Fruit fly (Drosophila melanogaster) whole organism, embryonic: Measurements from ENCODE around the gene CG11980.

ENCODE experiments used
- Adf1 ChIP-seq: fragments of 200-800 bp; sonication (Bioruptor generic); IDR thresholded peaks from 2 replicates; pipeline ENCODE4 v1.3.6; 2022; ENCODE audit warnings: missing biosample characterization, missing genetic modification characterization
- Atf6 ChIP-seq: fragments of 200-800 bp; sonication (Bioruptor generic); IDR thresholded peaks from 2 replicates; pipeline ENCODE4 v1.3.6; 2022; ENCODE audit warnings: missing biosample characterization, missing genetic modification characterization
- CG10565 ChIP-seq: fragments of 200-800 bp; sonication (Bioruptor generic); optimal IDR thresholded peaks from 3 replicates; lab custom pipeline; 2016; ENCODE audit warnings: missing biosample characterization, mild to moderate bottlenecking, missing genetic modification characterization
- CG11456 ChIP-seq: fragments of 200-800 bp; sonication (Bioruptor generic); IDR thresholded peaks from 3 replicates; pipeline ENCODE4 v1.3.6; 2022; ENCODE audit warnings: missing biosample characterization, missing genetic modification characterization
- CG11504 ChIP-seq: fragments of 200-800 bp; sonication (Bioruptor generic); optimal IDR thresholded peaks from 3 replicates; lab custom pipeline; 2019; ENCODE audit warnings: missing biosample characterization, mild to moderate bottlenecking, missing genetic modification characterization, moderate library complexity
- CG12391 ChIP-seq: fragments of 200-800 bp; sonication (Bioruptor generic); optimal IDR thresholded peaks from 3 replicates; lab custom pipeline; 2018; ENCODE audit warnings: missing biosample characterization, mild to moderate bottlenecking, missing genetic modification characterization, moderate library complexity
- CG13775 ChIP-seq: fragments of 200-800 bp; sonication (Bioruptor generic); optimal IDR thresholded peaks from 3 replicates; lab custom pipeline; 2017; ENCODE audit warnings: missing biosample characterization, mild to moderate bottlenecking, missing genetic modification characterization
- CG1602 ChIP-seq: fragments of 200-800 bp; sonication (Bioruptor generic); optimal IDR thresholded peaks from 3 replicates; lab custom pipeline; 2016; ENCODE audit warnings: missing biosample characterization, missing genetic modification characterization
- CG17385 ChIP-seq: fragments of 200-800 bp; sonication (Bioruptor generic); optimal IDR thresholded peaks from 3 replicates; lab custom pipeline; 2018; ENCODE audit warnings: missing biosample characterization, mild to moderate bottlenecking, missing genetic modification characterization
- CG17912 ChIP-seq: fragments of 200-800 bp; sonication (Bioruptor generic); optimal IDR thresholded peaks from 2 replicates; lab custom pipeline; 2018; ENCODE audit warnings: missing biosample characterization, mild to moderate bottlenecking, missing genetic modification characterization
- CG1832 ChIP-seq: fragments of 200-800 bp; sonication (Bioruptor generic); optimal IDR thresholded peaks from 2 replicates; lab custom pipeline; 2017; ENCODE audit warnings: missing biosample characterization, mild to moderate bottlenecking, missing genetic modification characterization, inconsistent platforms
- CG18599 ChIP-seq: fragments of 200-800 bp; sonication (Bioruptor generic); optimal IDR thresholded peaks from 3 replicates; lab custom pipeline; 2017; ENCODE audit warnings: missing biosample characterization, missing genetic modification characterization, mild to moderate bottlenecking, moderate library complexity, missing genetic modification reagents
- CG3838 ChIP-seq: fragments of 200-800 bp; sonication (Bioruptor generic); optimal IDR thresholded peaks from 3 replicates; lab custom pipeline; 2016; ENCODE audit warnings: missing biosample characterization, missing genetic modification characterization
- CG4707 ChIP-seq: fragments of 200-800 bp; sonication (Bioruptor generic); optimal IDR thresholded peaks from 2 replicates; lab custom pipeline; 2018; ENCODE audit warnings: missing biosample characterization, mild to moderate bottlenecking, missing genetic modification characterization, moderate library complexity
- CG5180 ChIP-seq: fragments of 200-800 bp; sonication (Bioruptor generic); optimal IDR thresholded peaks from 3 replicates; lab custom pipeline; 2017; ENCODE audit warnings: missing biosample characterization, missing genetic modification characterization, mild to moderate bottlenecking, moderate library complexity, missing genetic modification reagents
- CG6175 ChIP-seq: fragments of 200-800 bp; sonication (Bioruptor generic); IDR thresholded peaks from 3 replicates; pipeline ENCODE4 v1.3.6; 2022; ENCODE audit warnings: missing biosample characterization, missing genetic modification characterization
- CG8388 ChIP-seq: fragments of 200-800 bp; sonication (Bioruptor generic); optimal IDR thresholded peaks from 2 replicates; lab custom pipeline; 2019; ENCODE audit warnings: missing biosample characterization, mild to moderate bottlenecking, missing genetic modification characterization, moderate library complexity
- Drgx ChIP-seq: fragments of 200-800 bp; sonication (Bioruptor generic); IDR thresholded peaks from 2 replicates; pipeline ENCODE4 v1.3.6; 2022; ENCODE audit warnings: missing biosample characterization, missing genetic modification characterization
- Ets65A ChIP-seq: fragments of 200-800 bp; sonication (Bioruptor generic); peaks from one replicate; lab custom pipeline; 2016; ENCODE audit warnings: missing biosample characterization, missing genetic modification characterization
- HLH4C ChIP-seq: fragments of 200-800 bp; sonication (Bioruptor generic); IDR thresholded peaks from 3 replicates; pipeline ENCODE4 v1.3.6; 2022; ENCODE audit warnings: missing biosample characterization, missing genetic modification characterization; ENCODE audit not compliant: partially characterized antibody
- MESR4 ChIP-seq: fragments of 200-800 bp; sonication (Bioruptor generic); optimal IDR thresholded peaks from 2 replicates; lab custom pipeline; 2018; ENCODE audit warnings: missing biosample characterization, mild to moderate bottlenecking, missing genetic modification characterization, moderate library complexity
- Med ChIP-seq: fragments of 200-800 bp; sonication (Bioruptor generic); peaks from one replicate; lab custom pipeline; 2016; ENCODE audit warnings: missing biosample characterization, missing genetic modification characterization, mild to moderate bottlenecking, inconsistent platforms, moderate library complexity
- Six4 ChIP-seq: fragments of 200-800 bp; sonication (Bioruptor generic); optimal IDR thresholded peaks from 2 replicates; lab custom pipeline; 2016; ENCODE audit warnings: missing biosample characterization, missing genetic modification characterization
- Spps ChIP-seq: fragments of 200-800 bp; sonication (Bioruptor generic); optimal IDR thresholded peaks from 2 replicates; lab custom pipeline; 2018; ENCODE audit warnings: missing biosample characterization, mild to moderate bottlenecking, missing genetic modification characterization
- Stat92E ChIP-seq, 3 experiments: fragments of >200 bp in 2 of 3; fragments of 200-800 bp in 1 of 3; sonication (Bioruptor generic) in 1 of 3; optimal IDR thresholded peaks; 2 replicates each; lab custom pipeline; 2017 to 2019; ENCODE audit warnings: missing biosample characterization in 3 of 3, missing genetic modification characterization in 3 of 3, mild to moderate bottlenecking in 1 of 3, moderate library complexity in 1 of 3
- amos ChIP-seq: fragments of 200-800 bp; sonication (Bioruptor generic); IDR thresholded peaks from 2 replicates; pipeline ENCODE4 v1.3.6; 2022; ENCODE audit warnings: missing biosample characterization, missing genetic modification characterization; ENCODE audit not compliant: partially characterized antibody
- ase ChIP-seq: fragments of 200-800 bp; sonication (Bioruptor generic); IDR thresholded peaks from 3 replicates; pipeline ENCODE4 v1.3.6; 2022; ENCODE audit warnings: missing biosample characterization, missing genetic modification characterization
- cg ChIP-seq: fragments of 200-800 bp; sonication (Bioruptor generic); optimal IDR thresholded peaks from 3 replicates; lab custom pipeline; 2019; ENCODE audit warnings: missing biosample characterization, mild to moderate bottlenecking, missing genetic modification characterization, moderate library complexity
- chinmo ChIP-seq: fragments of 200-800 bp; sonication (Bioruptor generic); IDR thresholded peaks from 4 replicates; pipeline ENCODE4 v1.3.6; 2022; ENCODE audit warnings: missing biosample characterization, missing genetic modification characterization; ENCODE audit not compliant: partially characterized antibody
- chm ChIP-seq: fragments of 200-800 bp; sonication (Bioruptor generic); IDR thresholded peaks from 2 replicates; pipeline ENCODE4 v1.3.6; 2022; ENCODE audit warnings: missing biosample characterization, missing genetic modification characterization
- ci ChIP-seq: fragments of 200-800 bp; sonication (Bioruptor generic); IDR thresholded peaks from 3 replicates; pipeline ENCODE4 v1.3.6; 2022; ENCODE audit warnings: missing biosample characterization, missing genetic modification characterization
- dan ChIP-seq: fragments of 200-800 bp; sonication (Bioruptor generic); IDR thresholded peaks from 2 replicates; pipeline ENCODE4 v1.3.6; 2022; ENCODE audit warnings: missing biosample characterization, missing genetic modification characterization
- fd96Cb ChIP-seq: fragments of 200-800 bp; sonication (Bioruptor generic); optimal IDR thresholded peaks from 2 replicates; lab custom pipeline; 2018; ENCODE audit warnings: missing biosample characterization, mild to moderate bottlenecking, missing genetic modification characterization, moderate library complexity
- gfzf ChIP-seq: fragments of 200-800 bp; sonication (Bioruptor generic); optimal IDR thresholded peaks from 2 replicates; lab custom pipeline; 2016; ENCODE audit warnings: missing biosample characterization, mild to moderate bottlenecking, missing genetic modification characterization, moderate library complexity
- gt ChIP-seq: fragments of 200-800 bp; sonication (Bioruptor generic); IDR thresholded peaks from 2 replicates; pipeline ENCODE4 v1.3.6; 2022; ENCODE audit warnings: missing biosample characterization, missing genetic modification characterization
- pros ChIP-seq: fragments of 200-800 bp; sonication (Bioruptor generic); optimal IDR thresholded peaks from 3 replicates; lab custom pipeline; 2019; ENCODE audit warnings: missing biosample characterization, mild to moderate bottlenecking, missing genetic modification characterization, moderate library complexity
- psq ChIP-seq: fragments of 200-800 bp; sonication (Bioruptor generic); optimal IDR thresholded peaks from 2 replicates; lab custom pipeline; 2017; ENCODE audit warnings: missing biosample characterization, missing genetic modification characterization
- row ChIP-seq: fragments of 200-800 bp; sonication (Bioruptor generic); IDR thresholded peaks from 3 replicates; pipeline ENCODE4 v1.3.6; 2022; ENCODE audit warnings: missing biosample characterization, missing genetic modification characterization
- salm ChIP-seq: fragments of 200-800 bp; sonication (Bioruptor generic); optimal IDR thresholded peaks from 2 replicates; lab custom pipeline; 2018; ENCODE audit warnings: missing biosample characterization, mild to moderate bottlenecking, missing genetic modification characterization
- sd ChIP-seq: fragments of 200-800 bp; sonication (Bioruptor generic); optimal IDR thresholded peaks from 3 replicates; lab custom pipeline; 2018; ENCODE audit warnings: missing biosample characterization, mild to moderate bottlenecking, missing genetic modification characterization, moderate library complexity
- seq ChIP-seq: fragments of 200-800 bp; sonication (Bioruptor generic); IDR thresholded peaks from 2 replicates; pipeline ENCODE4 v1.3.6; 2022; ENCODE audit warnings: missing biosample characterization, missing genetic modification characterization
- slou ChIP-seq: fragments of 200-800 bp; sonication (Bioruptor generic); optimal IDR thresholded peaks from 3 replicates; lab custom pipeline; 2016; ENCODE audit warnings: missing biosample characterization, missing genetic modification characterization
- sna ChIP-seq: fragments of 200-800 bp; sonication (Bioruptor generic); IDR thresholded peaks from 2 replicates; pipeline ENCODE4 v1.3.6; 2022; ENCODE audit warnings: missing biosample characterization, missing genetic modification characterization; ENCODE audit not compliant: partially characterized antibody
- sr ChIP-seq: fragments of 200-800 bp; sonication (Bioruptor generic); IDR thresholded peaks from 3 replicates; pipeline ENCODE4 v1.3.6; 2022; ENCODE audit warnings: missing biosample characterization, missing genetic modification characterization

The CG11980 gene

DNA sequence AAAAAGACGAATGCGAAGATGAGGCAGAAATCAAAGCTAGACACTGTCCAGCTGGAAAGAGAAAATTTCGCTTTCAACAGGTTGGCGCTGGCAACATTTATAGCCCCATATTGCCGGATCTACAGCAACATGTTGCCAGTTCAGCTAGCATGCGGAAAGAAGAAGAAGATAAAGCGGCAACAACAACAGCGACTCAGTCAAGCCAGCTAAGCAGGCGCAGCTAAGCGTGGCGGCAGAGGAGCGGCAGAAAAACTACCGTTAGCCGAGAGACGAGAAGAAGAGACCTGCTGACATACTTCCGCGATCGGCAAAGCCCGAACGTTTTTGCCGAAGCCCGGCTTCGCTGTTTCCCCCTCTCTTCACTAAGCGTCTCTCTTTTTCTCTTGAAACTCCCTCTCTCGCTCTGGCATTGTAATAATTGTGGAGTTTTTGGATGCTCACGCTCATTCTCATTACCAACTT, 48.4 kb upstream of the CG11980 start (continued):
- TF ChIP-seq CG11504 (tag; lab: Kevin White, UChicago) (peak; percentile 99), dan (GFP tag; lab: Robert Waterston, UW) (no peak), ci (GFP tag; lab: Robert Waterston, UW) (0 out of 3 replicates have a peak, but pooled peaks have one; percentile 32), ase (GFP tag; lab: Robert Waterston, UW) (no peak), slou (GFP tag; lab: Kevin White, UChicago) (no peak), salm (tag; lab: Kevin White, UChicago) (no peak), fd96Cb (tag; lab: Kevin White, UChicago) (no peak), chm (0 out of 2 replicates have a peak, but pooled peaks have one; percentile 10), CG13775 (GFP tag; lab: Kevin White, UChicago) (no peak), Drgx (no peak), Ets65A (GFP tag; lab: Kevin White, UChicago) (no peak), pros (GFP tag; lab: Kevin White, UChicago) (peak; percentile 80), seq (GFP tag; lab: Robert Waterston, UW) (no peak), sna (GFP tag; lab: Robert Waterston, UW) (no peak), amos (peak; percentile 35; the same call in 1 of the 2 replicates), CG6175 (peak; percentile 66; the same call in 1 of the 3 replicates), Med (GFP tag; lab: Kevin White, UChicago) (peak; percentile 32), MESR4 (GFP tag; lab: Kevin White, UChicago) (no peak), CG18599 (GFP tag; lab: Kevin White, UChicago) (no peak), CG17912 (GFP tag; lab: Kevin White, UChicago) (no peak), CG10565 (GFP tag; lab: Kevin White, UChicago) (no peak), CG8388 (GFP tag; lab: Kevin White, UChicago) (no peak), CG17385 (GFP tag; lab: Kevin White, UChicago) (peak; percentile 87), Atf6 (GFP tag; lab: Robert Waterston, UW) (no peak), CG1832 (peak; percentile 30), Spps (no peak), Stat92E (GFP tag; optimal IDR thresholded peaks at IDR 0.05; lab: Kevin White, UChicago) (no peak), HLH4C (GFP tag; lab: Robert Waterston, UW) (no peak), psq (no peak), CG5180 (peak; percentile 95), Adf1 (peak; percentile 88), CG11456 (no peak)

- TF ChIP-seq sd = peak; percentile 33
- TF ChIP-seq CG11456 = 0 out of 3 replicates have a peak, but pooled peaks have one; percentile 52
- TF ChIP-seq cg = peak; percentile 44
- 0 out of 2 replicates have a peak, but pooled peaks have one; percentile 8 for TF ChIP-seq gt (GFP tag; lab: Robert Waterston, UW)
- TF ChIP-seq row (GFP tag; lab: Robert Waterston, UW) = 0 out of 3 replicates have a peak, but pooled peaks have one; percentile 9
- TF ChIP-seq Six4 (GFP tag; lab: Kevin White, UChicago) = no peak
- TF ChIP-seq CG12391 (tag; lab: Kevin White, UChicago) = no peak
- TF ChIP-seq CG1602 (GFP tag; lab: Kevin White, UChicago) = no peak
- 0 out of 3 replicates have a peak, but pooled peaks have one; percentile 42 for TF ChIP-seq sr (GFP tag; lab: Robert Waterston, UW)
- peak; percentile 65; the same call in 1 of the 4 replicates for TF ChIP-seq chinmo (GFP tag; lab: Robert Waterston, UW)
- TF ChIP-seq CG3838 = no peak
- peak; percentile 18 for TF ChIP-seq CG4707 (GFP tag; lab: Kevin White, UChicago)
- no peak for TF ChIP-seq gfzf
- TF ChIP-seq, all 482 proteins: peak for 8
Measured at dm6 chr3R:8956333-8956732, 47.5 kb upstream of the CG11980 start.
